Worm (Caenorhabditis elegans) whole organism, mixed stage, embryonic: ENCODE measurements around the gene C31H2.14.
A peak's percentile ranks its signal among the peaks of the same experiment; 100 is the strongest.

Experiments used
- M03D4.4 ChIP-seq: sonication (generic microtip); optimal IDR thresholded peaks from 2 replicates; lab custom pipeline; 2017; ENCODE audit warnings: mild to moderate bottlenecking, missing genetic modification characterization, missing compliant biosample characterization
- bed-3 ChIP-seq: fragments of 200-800 bp; sonication (Bioruptor generic); optimal IDR thresholded peaks from 3 replicates; lab custom pipeline; 2018; ENCODE audit warnings: mild to moderate bottlenecking, missing genetic modification characterization, moderate library complexity, missing compliant biosample characterization
- blmp-1 ChIP-seq: fragments of 150-350 bp; optimal IDR thresholded peaks from 2 replicates; lab custom pipeline; 2014; ENCODE audit warnings: missing biosample characterization, missing genetic modification characterization
- ceh-39 ChIP-seq: fragments of 150-350 bp; optimal IDR thresholded peaks from 2 replicates; lab custom pipeline; 2014; ENCODE audit warnings: missing biosample characterization, missing genetic modification characterization
- ceh-43 ChIP-seq: fragments of 200-800 bp; sonication (Bioruptor generic); optimal IDR thresholded peaks from 2 replicates; lab custom pipeline; 2018; ENCODE audit warnings: mild to moderate bottlenecking, missing genetic modification characterization, moderate library complexity, missing compliant biosample characterization
- ceh-83 ChIP-seq: fragments of 200-800 bp; sonication (Bioruptor generic); optimal IDR thresholded peaks from 2 replicates; lab custom pipeline; 2018; ENCODE audit warnings: mild to moderate bottlenecking, missing genetic modification characterization, missing compliant biosample characterization
- ces-1 ChIP-seq: fragments of 150-350 bp; optimal IDR thresholded peaks from 2 replicates; lab custom pipeline; 2014; ENCODE audit warnings: missing biosample characterization, missing genetic modification reagents, missing genetic modification characterization
- cnd-1 ChIP-seq: fragments of 200-800 bp; sonication (Bioruptor generic); optimal IDR thresholded peaks from 2 replicates; lab custom pipeline; 2018; ENCODE audit warnings: mild to moderate bottlenecking, missing genetic modification characterization, missing compliant biosample characterization
- drap-1 ChIP-seq: fragments of 200-800 bp; sonication (Bioruptor generic); optimal IDR thresholded peaks from 3 replicates; lab custom pipeline; 2018; ENCODE audit warnings: mild to moderate bottlenecking, missing genetic modification characterization, missing compliant biosample characterization
- elt-1 ChIP-seq: sonication (generic microtip); optimal IDR thresholded peaks from 2 replicates; lab custom pipeline; 2017; ENCODE audit warnings: missing genetic modification characterization, mild to moderate bottlenecking, missing compliant biosample characterization, antibody characterized with exemption, moderate library complexity, borderline replicate concordance; ENCODE audit not compliant: insufficient read depth
- elt-3 ChIP-seq: fragments of 150-350 bp; optimal IDR thresholded peaks from 2 replicates; lab custom pipeline; 2014; ENCODE audit warnings: missing biosample characterization, missing genetic modification characterization
- flh-1 ChIP-seq: fragments of 200-800 bp; sonication (Bioruptor generic); optimal IDR thresholded peaks from 2 replicates; lab custom pipeline; 2018; ENCODE audit warnings: mild to moderate bottlenecking, missing genetic modification characterization, moderate library complexity, missing compliant biosample characterization
- ham-2 ChIP-seq: fragments of 200-800 bp; sonication (Bioruptor generic); optimal IDR thresholded peaks from 2 replicates; lab custom pipeline; 2018; ENCODE audit warnings: mild to moderate bottlenecking, missing genetic modification characterization, missing compliant biosample characterization
- hlh-1 ChIP-seq: fragments of 150-350 bp; optimal IDR thresholded peaks from 2 replicates; lab custom pipeline; 2014; ENCODE audit warnings: missing biosample characterization, missing genetic modification reagents, missing genetic modification characterization
- lin-13 ChIP-seq: fragments of 150-350 bp; optimal IDR thresholded peaks from 2 replicates; lab custom pipeline; 2014; ENCODE audit warnings: missing biosample characterization, missing genetic modification characterization
- lin-32 ChIP-seq: fragments of 200-800 bp; sonication (Bioruptor generic); optimal IDR thresholded peaks from 2 replicates; lab custom pipeline; 2018; ENCODE audit warnings: mild to moderate bottlenecking, missing genetic modification characterization, missing compliant biosample characterization
- lsy-2 ChIP-seq: fragments of 150-350 bp; optimal IDR thresholded peaks from 2 replicates; lab custom pipeline; 2014; ENCODE audit warnings: missing biosample characterization, missing genetic modification characterization
- mab-5 ChIP-seq: fragments of 150-350 bp; optimal IDR thresholded peaks from 2 replicates; lab custom pipeline; 2014; ENCODE audit warnings: missing biosample characterization, missing genetic modification characterization
- mep-1 ChIP-seq: fragments of 150-350 bp; optimal IDR thresholded peaks from 2 replicates; lab custom pipeline; 2017; ENCODE audit warnings: missing biosample characterization, missing genetic modification reagents, missing genetic modification characterization, inconsistent platforms
- mls-2 ChIP-seq: sonication (generic microtip); optimal IDR thresholded peaks from 2 replicates; lab custom pipeline; 2016; ENCODE audit warnings: mild to moderate bottlenecking, missing genetic modification characterization, moderate library complexity, missing compliant biosample characterization
- nhr-12 ChIP-seq: fragments of 150-350 bp; optimal IDR thresholded peaks from 2 replicates; lab custom pipeline; 2014; ENCODE audit warnings: missing biosample characterization, missing genetic modification characterization
- nhr-2 ChIP-seq: fragments of 150-350 bp; optimal IDR thresholded peaks from 2 replicates; lab custom pipeline; 2014; ENCODE audit warnings: missing biosample characterization, missing genetic modification characterization
- nhr-237 ChIP-seq: fragments of 150-350 bp; optimal IDR thresholded peaks from 2 replicates; lab custom pipeline; 2014; ENCODE audit warnings: missing biosample characterization, missing genetic modification characterization
- nhr-28 ChIP-seq: fragments of 150-350 bp; optimal IDR thresholded peaks from 2 replicates; lab custom pipeline; 2014; ENCODE audit warnings: missing biosample characterization, missing genetic modification characterization
- nhr-76 ChIP-seq: sonication (generic microtip); optimal IDR thresholded peaks from 2 replicates; lab custom pipeline; 2017; ENCODE audit warnings: missing biosample characterization, missing genetic modification characterization
- pha-4 ChIP-seq: fragments of 150-350 bp; optimal IDR thresholded peaks from 2 replicates; lab custom pipeline; 2018; ENCODE audit warnings: missing biosample characterization, missing genetic modification reagents, missing genetic modification characterization
- sem-2 ChIP-seq: fragments of 200-800 bp; sonication (Bioruptor generic); optimal IDR thresholded peaks from 2 replicates; lab custom pipeline; 2018; ENCODE audit warnings: mild to moderate bottlenecking, missing genetic modification characterization, missing compliant biosample characterization
- snpc-4 ChIP-seq: fragments of 150-350 bp; optimal IDR thresholded peaks from 2 replicates; lab custom pipeline; 2014; ENCODE audit warnings: missing biosample characterization, missing genetic modification characterization
- sptf-1 ChIP-seq: sonication (generic microtip); optimal IDR thresholded peaks from 2 replicates; lab custom pipeline; 2017; ENCODE audit warnings: mild to moderate bottlenecking, missing genetic modification characterization, moderate library complexity, missing compliant biosample characterization
- tbx-8 ChIP-seq: fragments of 200-800 bp; sonication (Bioruptor generic); optimal IDR thresholded peaks from 2 replicates; lab custom pipeline; 2018; ENCODE audit warnings: mild to moderate bottlenecking, missing genetic modification characterization, moderate library complexity, missing compliant biosample characterization
- unc-120 ChIP-seq: sonication (generic microtip); optimal IDR thresholded peaks from 2 replicates; lab custom pipeline; 2017; ENCODE audit warnings: missing genetic modification characterization, missing compliant biosample characterization; ENCODE audit not compliant: poor library complexity, severe bottlenecking
- unc-39 ChIP-seq: fragments of 150-350 bp; optimal IDR thresholded peaks from 2 replicates; lab custom pipeline; 2014; ENCODE audit warnings: missing biosample characterization, missing genetic modification characterization
- unc-62 ChIP-seq: fragments of 150-350 bp; optimal IDR thresholded peaks from 2 replicates; lab custom pipeline; 2014; ENCODE audit warnings: missing biosample characterization, missing genetic modification reagents, missing genetic modification characterization
- zip-8 ChIP-seq: fragments of 150-350 bp; optimal IDR thresholded peaks from 2 replicates; lab custom pipeline; 2014; ENCODE audit warnings: missing biosample characterization, missing genetic modification characterization
- ztf-11 ChIP-seq: fragments of 150-350 bp; optimal IDR thresholded peaks from 2 replicates; lab custom pipeline; 2014; ENCODE audit warnings: missing biosample characterization, missing genetic modification characterization

The C31H2.14 gene

ce11 chrX:5164054-5164453 lies 16.0 kb downstream of the C31H2.14 start:
- TF ChIP-seq nhr-76 (tag; lab: Kevin White, UChicago), result no peak

ce11 chrX:5165037-5165436 lies 17.0 kb downstream of the C31H2.14 start, which contains the start of gene mans-3:
Gene mans-3, plus strand, starts transcription at chrX:5165395.
- peak; percentile 59 for TF ChIP-seq ztf-11 (tag; lab: Kevin White, UChicago)
- TF ChIP-seq elt-3 (tag; lab: Kevin White, UChicago), result no peak
- TF ChIP-seq sem-2 (GFP tag; lab: Kevin White, UChicago), result no peak
- TF ChIP-seq lin-32 (GFP tag; lab: Kevin White, UChicago), result peak; percentile 26
- TF ChIP-seq blmp-1 (tag; lab: Kevin White, UChicago), result no peak
- TF ChIP-seq cnd-1, result peak; percentile 73
- peak; percentile 12 for TF ChIP-seq nhr-237 (tag; lab: Kevin White, UChicago)
- TF ChIP-seq mep-1 (tag; lab: Kevin White, UChicago), result peak; percentile 97
- TF ChIP-seq ham-2 (GFP tag; lab: Kevin White, UChicago), result no peak
- TF ChIP-seq M03D4.4 (tag; lab: Kevin White, UChicago), result peak; percentile 68
- TF ChIP-seq ceh-39 (tag; lab: Kevin White, UChicago), result no peak
- TF ChIP-seq ceh-83 (GFP tag; lab: Kevin White, UChicago), result no peak
- peak; percentile 27 for TF ChIP-seq ceh-43 (GFP tag; lab: Kevin White, UChicago)
- TF ChIP-seq snpc-4 (tag; lab: Kevin White, UChicago), result no peak
- no peak for TF ChIP-seq nhr-12 (tag; lab: Kevin White, UChicago)
- peak; percentile 35 for TF ChIP-seq flh-1 (GFP tag; lab: Kevin White, UChicago)
- peak; percentile 33 for TF ChIP-seq nhr-2
- no peak for TF ChIP-seq bed-3 (GFP tag; lab: Kevin White, UChicago)
- no peak for TF ChIP-seq drap-1
- no peak for TF ChIP-seq nhr-28 (tag; lab: Kevin White, UChicago)
- TF ChIP-seq sptf-1 (tag; lab: Kevin White, UChicago), result peak; percentile 90
- peak; percentile 67 for TF ChIP-seq mls-2 (tag; lab: Kevin White, UChicago)
- TF ChIP-seq elt-1 (tag; lab: Kevin White, UChicago), result no peak
- TF ChIP-seq nhr-76 (tag; lab: Kevin White, UChicago), result peak; percentile 3
- no peak for TF ChIP-seq unc-120 (tag; lab: Kevin White, UChicago)
- TF ChIP-seq unc-39 (tag; lab: Kevin White, UChicago), result no peak
- TF ChIP-seq tbx-8 (GFP tag; lab: Kevin White, UChicago), result no peak
- TF ChIP-seq ces-1 (GFP tag; lab: Kevin White, UChicago), result peak; percentile 40
- TF ChIP-seq zip-8 (tag; lab: Kevin White, UChicago), result no peak
- TF ChIP-seq lsy-2 (tag; lab: Kevin White, UChicago), result peak; percentile 63
- TF ChIP-seq mab-5 (tag; lab: Kevin White, UChicago), result no peak
- no peak for TF ChIP-seq pha-4 (tag; lab: Kevin White, UChicago)
- TF ChIP-seq lin-13 (tag; lab: Kevin White, UChicago), result peak; percentile 65
- TF ChIP-seq hlh-1 (tag; lab: Kevin White, UChicago), result no peak
- peak; percentile 72 for TF ChIP-seq unc-62 (GFP tag; lab: Kevin White, UChicago)

ce11 chrX:5168770-5169169 lies 20.8 kb downstream of the C31H2.14 start:
- TF ChIP-seq unc-39 (tag; lab: Kevin White, UChicago), result no peak

- TF ChIP-seq ceh-83 (GFP tag; lab: Kevin White, UChicago), result no peak
- no peak for TF ChIP-seq mls-2 (tag; lab: Kevin White, UChicago)
- TF ChIP-seq lin-13 (tag; lab: Kevin White, UChicago), result no peak
- no peak for TF ChIP-seq tbx-8 (GFP tag; lab: Kevin White, UChicago)
- TF ChIP-seq unc-39 (tag; lab: Kevin White, UChicago), result no peak
- TF ChIP-seq unc-62 (GFP tag; lab: Kevin White, UChicago), result no peak
- TF ChIP-seq sem-2 (GFP tag; lab: Kevin White, UChicago), result no peak
- no peak for TF ChIP-seq lin-32 (GFP tag; lab: Kevin White, UChicago)
- TF ChIP-seq drap-1, result no peak
- TF ChIP-seq nhr-28 (tag; lab: Kevin White, UChicago), result no peak
- TF ChIP-seq snpc-4 (tag; lab: Kevin White, UChicago), result no peak
- TF ChIP-seq ces-1 (GFP tag; lab: Kevin White, UChicago), result no peak
- TF ChIP-seq lsy-2 (tag; lab: Kevin White, UChicago), result no peak
- TF ChIP-seq flh-1 (GFP tag; lab: Kevin White, UChicago), result no peak
- TF ChIP-seq bed-3 (GFP tag; lab: Kevin White, UChicago), result no peak
These were observed 23.1 kb downstream of the C31H2.14 start, which contains the start of gene T03G11.10 for ce11 chrX:5171085-5171484. Gene T03G11.10, minus strand, starts transcription at chrX:5171185.
